Worm (Caenorhabditis elegans): ENCODE results near the gene C28G1.10.

ce11 chrX:8878709-8879108 lies 31.8 kb downstream of the C28G1.10 start:
- TF ChIP-seq med-1 (GFP tag; optimal IDR thresholded peaks at IDR 0.05; ENCODE audit: insufficient read depth) (no peak), tab-1 (GFP tag; IDR thresholded peaks at IDR 0.05) (no peak), flt-1 (GFP tag; IDR thresholded peaks at IDR 0.05) (no peak), klf-2 (GFP tag; conservative IDR thresholded peaks at IDR 0.05) (no peak), ztf-23 (GFP tag; IDR thresholded peaks at IDR 0.05) (no peak), cog-1 (tag; optimal IDR thresholded peaks at IDR 0.05) (no peak), ref-1 (GFP tag; conservative IDR thresholded peaks at IDR 0.05) (no peak)

Measured in whole organism, midembryonic.